Worm (Caenorhabditis elegans) whole organism, L4/young adult: Measurements from ENCODE around the gene C25H3.7.

ENCODE experiments used
- W03F9.2 ChIP-seq: fragments of 150-350 bp; optimal IDR thresholded peaks from 2 replicates; lab custom pipeline; 2014; ENCODE audit warnings: missing biosample characterization, missing genetic modification characterization
- dao-5 ChIP-seq: sonication (generic microtip); optimal IDR thresholded peaks from 2 replicates; lab custom pipeline; 2016; ENCODE audit warnings: missing genotype, missing genetic modification characterization, moderate library complexity, missing compliant biosample characterization
- him-1 ChIP-seq: sonication (generic microtip); optimal IDR thresholded peaks from 2 replicates; lab custom pipeline; 2016; ENCODE audit warnings: missing genotype, missing genetic modification reagents, missing genetic modification characterization, missing compliant biosample characterization

Gene C25H3.7

DNA sequence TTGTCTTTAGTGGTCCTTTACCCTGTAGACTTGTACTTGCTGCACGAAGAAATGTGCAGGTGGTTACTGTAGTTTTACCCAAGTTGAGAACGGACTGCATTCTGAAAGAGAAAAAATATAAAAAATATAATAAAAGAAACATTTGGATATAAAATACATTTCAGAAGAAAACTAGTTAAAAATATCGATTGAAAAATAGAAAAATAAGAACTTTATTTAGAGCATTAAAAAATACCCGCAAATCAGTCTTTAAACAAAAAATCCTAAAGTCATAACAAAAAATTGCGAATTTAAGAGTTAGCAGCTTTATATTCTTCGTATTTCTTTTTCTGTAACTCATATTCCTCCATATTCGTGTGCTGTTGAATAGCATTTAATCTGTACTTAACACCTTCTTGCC lies at the start of gene C25H3.7:
TSS of gene C25H3.7 (minus strand) at position 101 of the 400 bp plus-strand sequence.
- TF ChIP-seq dao-5 (no peak), W03F9.2 (no peak), him-1 (tag; lab: Kevin White, UChicago) (no peak)

DNA sequence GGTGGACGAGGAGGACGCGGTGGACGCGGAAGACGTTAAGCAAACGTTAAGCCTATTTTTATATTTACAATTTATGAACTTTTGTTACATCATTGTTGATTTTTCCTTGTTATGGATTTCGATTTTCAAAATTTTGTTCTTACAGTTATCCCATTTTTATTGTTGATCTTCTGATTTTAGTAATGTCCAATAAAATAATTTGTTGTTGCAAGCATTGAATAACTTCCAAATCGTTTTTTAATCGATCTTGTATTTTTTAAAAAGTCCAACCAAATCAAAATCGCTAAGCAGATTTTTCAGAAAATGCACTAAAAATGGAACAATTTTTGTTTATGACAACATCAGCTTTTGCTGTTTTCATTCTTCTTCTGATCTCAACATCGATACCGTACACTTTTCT lies 49.1 kb upstream of the C25H3.7 start, which contains the start of gene zipt-3:
TSS of gene zipt-3 (plus strand) at position 301 of the 400 bp plus-strand sequence.
- no peak for TF ChIP-seq W03F9.2
- TF ChIP-seq him-1 (tag; lab: Kevin White, UChicago), result no peak
- no peak for TF ChIP-seq dao-5

DNA sequence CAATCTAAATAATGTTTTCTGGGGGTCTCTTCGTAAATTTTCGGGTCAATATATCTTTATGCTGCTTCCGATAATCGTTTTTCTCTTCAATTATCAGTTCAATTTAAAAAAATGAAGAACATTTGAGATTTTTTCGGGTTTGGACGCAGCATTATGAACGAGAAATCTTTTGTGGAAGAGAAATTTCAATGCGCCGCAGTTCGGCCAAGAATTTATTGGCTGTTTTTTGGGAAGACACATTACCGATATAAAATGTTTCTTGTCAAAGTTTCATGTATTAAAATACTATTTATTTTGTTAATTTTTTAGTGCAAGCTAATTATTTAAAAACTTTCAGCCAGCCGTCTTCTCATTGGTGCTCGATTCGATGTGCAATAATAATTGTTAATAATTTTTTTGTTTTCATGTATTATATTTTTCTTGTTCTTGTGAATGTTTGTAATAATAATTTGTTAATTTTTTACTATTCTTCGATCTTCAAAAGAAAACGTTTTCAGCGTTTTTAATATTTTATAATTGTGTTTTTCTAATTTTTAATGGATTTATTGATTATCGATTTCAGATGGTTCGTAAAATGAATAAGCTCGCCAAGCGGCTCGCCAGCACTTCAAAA lies 47.1 kb upstream of the C25H3.7 start, which contains the start of the genes C18A3.10 and C18A3.3:
TSS of gene C18A3.10 (minus strand) at position 101 of the 613 bp plus-strand sequence.
TSS of gene C18A3.3 (plus strand) at position 563 of the 613 bp plus-strand sequence.
- TF ChIP-seq him-1 (tag; lab: Kevin White, UChicago) (no peak), W03F9.2 (no peak), dao-5 (no peak)

DNA sequence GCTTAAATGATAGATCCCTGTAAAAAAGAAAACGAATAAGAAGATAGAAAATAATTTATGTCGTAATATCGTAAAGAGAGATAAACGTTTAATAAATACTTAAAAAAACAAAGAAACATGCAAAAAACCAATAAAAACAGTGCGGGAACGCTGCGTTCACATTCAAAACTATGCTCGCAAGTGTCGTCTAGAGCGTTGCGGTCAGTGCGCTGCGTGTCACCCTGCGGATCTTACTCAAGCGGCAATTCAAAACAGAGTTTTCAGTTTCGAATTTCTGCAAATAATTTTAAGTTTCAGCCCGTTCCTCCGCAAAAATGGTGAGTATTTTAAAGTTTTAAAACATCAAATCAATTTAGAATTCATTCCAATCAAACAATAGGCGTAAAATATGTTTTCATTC lies 46.1 kb upstream of the C25H3.7 start, which contains the start of the genes tiar-1 and lelo-4:
TSS of gene tiar-1 (minus strand) at position 17 of the 400 bp plus-strand sequence.
TSS of gene lelo-4 (plus strand) at position 118 of the 400 bp plus-strand sequence.
- TF ChIP-seq him-1 (tag; lab: Kevin White, UChicago) (peak; percentile 35), W03F9.2 (peak; percentile 74), dao-5 (no peak)

DNA sequence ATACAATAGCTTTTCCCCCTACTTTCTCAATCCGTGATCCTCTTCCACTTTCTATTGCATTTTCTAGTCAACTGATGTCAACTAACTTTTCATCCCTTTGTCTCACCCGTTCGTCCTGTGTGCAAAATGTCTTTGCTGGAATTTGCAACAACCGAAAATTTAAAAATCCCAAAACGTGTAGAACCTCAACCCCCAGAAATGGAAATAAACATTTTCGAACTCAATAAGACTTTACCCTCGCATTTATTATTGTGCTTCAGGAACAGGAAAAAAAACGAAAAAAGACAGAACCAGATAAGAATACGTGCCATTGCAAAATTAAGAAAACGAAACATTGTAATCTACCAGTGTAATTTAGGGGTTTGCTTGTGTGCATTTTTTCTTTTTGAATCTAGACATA lies 43.4 kb upstream of the C25H3.7 start:
- no peak for TF ChIP-seq W03F9.2
- TF ChIP-seq dao-5, result no peak
- TF ChIP-seq him-1 (tag; lab: Kevin White, UChicago), result no peak

DNA sequence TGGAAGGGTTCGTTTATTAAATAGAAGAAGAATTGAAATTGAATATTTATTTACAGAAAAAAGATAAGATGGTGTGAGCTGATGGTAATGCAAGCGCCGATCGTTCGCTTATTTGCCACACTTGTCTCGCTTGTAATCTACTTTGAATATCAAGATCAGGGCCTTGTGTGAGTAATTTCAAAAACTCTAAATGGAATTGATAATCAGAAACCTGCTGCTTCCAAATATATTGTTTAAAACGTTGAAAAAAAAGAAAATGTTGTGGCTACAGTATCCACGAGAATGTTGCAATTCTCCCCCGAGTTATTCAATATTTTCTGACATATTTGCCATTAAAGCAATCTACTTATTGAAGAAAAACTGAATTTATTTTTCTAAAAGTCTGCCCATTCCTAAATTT lies 42.1 kb upstream of the C25H3.7 start:
- TF ChIP-seq W03F9.2 (no peak), dao-5 (no peak), him-1 (tag; lab: Kevin White, UChicago) (no peak)

DNA sequence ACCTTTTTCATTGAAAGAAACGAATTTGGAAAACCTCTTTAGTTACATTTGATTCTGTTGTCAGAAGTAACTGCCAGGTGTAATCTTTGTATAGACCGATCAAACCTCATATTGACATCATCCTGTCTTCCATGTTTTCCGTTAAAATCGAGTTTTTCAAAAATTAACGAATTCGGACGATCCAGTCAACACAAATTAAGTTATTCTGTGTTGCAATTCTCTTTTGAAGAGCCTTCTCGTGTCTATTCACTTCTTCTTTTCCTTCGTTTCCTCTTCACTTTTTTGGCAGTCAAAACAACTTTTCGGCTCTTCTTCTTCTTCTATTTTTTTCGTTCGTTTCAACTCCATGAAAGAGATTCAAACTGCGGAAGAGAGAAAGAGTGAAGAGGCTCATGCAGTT lies 39.4 kb upstream of the C25H3.7 start:
- no peak for TF ChIP-seq him-1 (tag; lab: Kevin White, UChicago)
- TF ChIP-seq W03F9.2, result no peak
- no peak for TF ChIP-seq dao-5

DNA sequence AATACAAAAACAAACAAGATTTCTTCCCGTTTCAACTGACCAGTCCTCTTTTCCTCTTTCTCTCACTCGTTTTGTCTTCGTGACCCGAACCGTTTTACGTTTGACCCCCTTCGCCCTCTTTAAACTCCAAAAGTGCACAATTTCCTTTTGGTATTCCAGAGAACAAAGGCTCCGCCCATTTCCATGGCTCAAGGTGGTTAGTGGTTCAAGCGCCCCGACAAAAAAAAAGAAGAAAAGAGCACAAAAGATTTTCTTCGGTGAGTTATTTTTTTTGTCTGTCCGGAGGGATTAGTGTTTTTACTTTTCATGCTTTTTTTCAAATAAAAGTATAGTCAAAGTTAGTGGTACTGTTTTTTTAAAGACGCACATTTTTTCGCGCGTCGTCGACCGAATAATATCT lies 38.8 kb upstream of the C25H3.7 start, which contains the start of gene osta-2:
TSS of gene osta-2 (plus strand) at position 160 of the 400 bp plus-strand sequence.
- TF ChIP-seq him-1 (tag; lab: Kevin White, UChicago) (no peak), dao-5 (no peak), W03F9.2 (no peak)

DNA sequence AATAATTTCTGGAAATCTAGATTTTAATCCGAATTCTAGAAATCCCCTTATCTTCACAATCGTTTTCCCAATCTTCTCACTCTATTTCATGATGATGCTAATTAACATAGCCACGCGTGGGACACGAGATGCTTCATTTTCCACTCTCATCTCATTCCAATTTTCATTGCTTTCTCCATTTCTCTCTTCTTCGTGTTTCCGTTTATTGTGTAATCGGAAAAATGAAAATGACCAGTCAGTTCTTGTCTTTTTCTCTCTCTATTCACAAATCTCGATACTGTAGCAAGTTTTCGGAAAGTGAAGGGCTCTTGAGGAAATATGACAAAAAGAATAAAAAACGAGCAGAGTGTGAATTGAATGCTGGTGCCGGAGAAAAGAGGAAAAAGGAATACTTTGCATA lies 35.7 kb upstream of the C25H3.7 start:
- TF ChIP-seq W03F9.2 (no peak), dao-5 (no peak), him-1 (tag; lab: Kevin White, UChicago) (no peak)

DNA sequence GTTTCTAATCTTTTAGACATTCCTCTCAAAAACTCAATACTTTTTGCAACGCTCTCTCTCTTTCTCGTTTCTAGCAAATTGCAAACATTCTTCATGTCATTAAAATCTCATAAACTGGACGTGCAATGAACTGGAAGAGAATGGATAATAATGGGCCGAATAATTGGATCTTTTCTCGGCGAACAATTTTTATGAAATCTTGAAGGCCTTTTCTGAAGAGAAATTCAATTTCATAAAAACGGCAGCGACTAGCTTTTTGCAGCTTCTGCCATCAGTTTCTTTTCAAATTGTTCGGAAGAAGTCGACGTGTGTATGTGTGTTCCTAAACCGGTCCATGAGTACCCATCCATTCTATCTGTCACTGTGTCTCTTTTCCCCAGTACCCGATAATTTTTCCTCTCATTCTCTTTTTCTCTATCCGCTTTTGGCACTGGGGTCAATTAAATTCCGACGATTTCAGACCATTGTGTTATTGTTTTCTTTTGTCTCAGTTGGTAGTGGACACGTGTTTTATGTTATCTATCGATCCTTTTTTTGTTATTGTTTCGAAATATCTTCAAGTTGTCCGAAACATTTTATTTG lies 34.0 kb upstream of the C25H3.7 start:
- no peak for TF ChIP-seq dao-5
- TF ChIP-seq him-1 (tag; lab: Kevin White, UChicago), result no peak
- no peak for TF ChIP-seq W03F9.2

DNA sequence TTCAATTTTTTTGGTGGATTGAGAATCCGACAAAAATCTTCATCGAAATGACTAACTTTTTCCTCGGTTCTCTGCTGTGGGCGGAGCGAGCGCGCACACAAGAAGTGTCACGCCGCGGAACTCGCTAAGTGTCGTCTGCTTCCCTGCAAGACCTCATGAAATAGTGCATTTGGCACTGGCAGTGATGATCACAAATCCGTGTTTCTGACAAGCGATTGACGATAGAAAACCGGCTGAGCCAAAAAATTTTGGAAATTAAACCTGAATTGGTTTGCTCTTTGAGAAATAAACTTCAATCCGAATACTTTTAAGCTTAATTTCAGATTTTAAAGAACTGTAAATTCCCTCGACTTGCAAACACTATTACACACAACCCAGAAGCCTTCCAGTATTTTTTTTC lies 32.8 kb upstream of the C25H3.7 start:
- TF ChIP-seq him-1 (tag; lab: Kevin White, UChicago), result peak; percentile 40
- peak; percentile 52 for TF ChIP-seq W03F9.2
- no peak for TF ChIP-seq dao-5

DNA sequence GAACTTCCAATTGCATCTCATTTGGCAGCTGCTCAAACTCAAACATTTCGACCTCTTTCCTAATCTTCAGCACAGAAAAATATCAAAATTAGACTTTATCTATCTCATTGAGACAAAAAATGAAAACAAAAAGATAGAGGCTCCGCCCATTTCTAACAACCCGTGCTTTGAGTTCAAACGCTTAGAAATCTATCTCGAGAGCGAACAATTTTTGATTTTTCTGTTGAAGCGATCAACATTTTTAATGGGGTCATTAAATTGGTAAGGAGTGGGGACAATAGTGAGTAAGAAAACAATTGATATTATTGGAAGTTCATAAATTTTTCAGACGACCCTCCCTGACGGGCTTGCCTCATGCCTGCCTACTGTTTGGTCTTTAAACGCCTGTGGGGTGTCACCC lies 30.1 kb upstream of the C25H3.7 start, which contains the start of the genes C25H3.10 and C25H3.1:
TSS of gene C25H3.10 (minus strand) at position 101 of the 400 bp plus-strand sequence.
TSS of gene C25H3.1 (plus strand) at position 203 of the 400 bp plus-strand sequence.
- TF ChIP-seq him-1 (tag; lab: Kevin White, UChicago), result no peak
- no peak for TF ChIP-seq dao-5
- TF ChIP-seq W03F9.2, result no peak

DNA sequence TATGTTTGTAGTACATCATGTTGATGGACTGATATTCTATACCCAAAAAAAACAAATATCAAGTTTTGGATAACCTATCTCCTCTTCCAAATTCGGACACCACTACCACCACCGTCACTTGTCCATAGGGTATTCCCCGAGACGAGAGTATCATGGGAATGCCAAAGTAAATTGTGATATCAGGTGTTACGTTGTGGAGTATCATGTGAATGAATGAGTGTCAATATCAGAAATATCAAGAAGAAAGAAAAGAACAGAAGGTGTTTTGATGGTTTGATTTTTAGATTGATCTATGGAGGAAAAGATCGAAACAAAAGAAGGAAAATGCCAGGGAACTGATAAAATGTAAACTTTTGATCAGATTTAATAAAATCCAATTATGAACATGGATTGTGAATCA lies 29.5 kb upstream of the C25H3.7 start:
- TF ChIP-seq dao-5 (no peak), W03F9.2 (no peak), him-1 (tag; lab: Kevin White, UChicago) (no peak)

DNA sequence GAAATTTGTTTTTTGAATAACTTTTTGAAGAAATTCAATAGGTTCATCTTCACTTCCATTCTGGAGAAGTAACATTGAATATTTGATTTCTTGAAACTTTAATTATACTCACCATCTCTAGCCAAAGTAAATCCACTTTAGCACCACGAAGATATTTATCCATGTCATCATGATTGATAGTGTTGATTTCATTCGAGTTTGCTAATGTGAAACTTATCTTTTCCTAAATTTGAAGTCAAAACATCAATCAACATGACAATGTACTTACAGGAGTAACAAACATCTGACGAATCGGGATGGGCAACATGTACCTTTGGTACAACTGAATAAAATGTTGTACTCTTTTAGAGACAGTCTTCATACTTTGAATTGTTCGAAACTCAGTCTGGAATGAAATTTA lies 28.6 kb upstream of the C25H3.7 start:
- TF ChIP-seq W03F9.2, result no peak
- TF ChIP-seq him-1 (tag; lab: Kevin White, UChicago), result no peak
- no peak for TF ChIP-seq dao-5

DNA sequence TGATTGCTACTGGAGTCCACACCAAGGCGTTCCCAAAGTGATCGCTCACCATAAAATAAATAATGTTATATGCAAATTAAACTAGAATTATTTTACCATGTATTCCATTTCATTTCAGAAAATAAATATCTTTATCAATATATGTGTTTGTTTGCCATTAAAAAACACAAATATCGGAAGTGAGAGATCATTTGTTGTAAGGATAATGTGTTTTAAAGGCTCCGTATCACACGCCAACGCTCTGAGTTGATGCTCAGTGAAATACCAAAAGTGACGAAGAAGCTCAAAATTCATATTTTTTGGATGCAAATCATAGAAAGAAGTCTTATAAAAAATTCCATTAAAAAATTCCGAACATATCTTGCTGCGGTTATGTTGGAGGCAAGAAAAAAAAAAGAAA lies 27.5 kb upstream of the C25H3.7 start:
- no peak for TF ChIP-seq W03F9.2
- no peak for TF ChIP-seq dao-5
- TF ChIP-seq him-1 (tag; lab: Kevin White, UChicago), result no peak
